Fruit fly (Drosophila melanogaster): ENCODE data around the gene RpL9.

- no peak for TF ChIP-seq psq (optimal IDR thresholded peaks at IDR 0.05)
- no peak for TF ChIP-seq ttk (optimal IDR thresholded peaks at IDR 0.05)
- TF ChIP-seq h (optimal IDR thresholded peaks at IDR 0.05): no peak
- TF ChIP-seq Sin3A (optimal IDR thresholded peaks at IDR 0.05): no peak
- no peak for TF ChIP-seq insv (optimal IDR thresholded peaks at IDR 0.05)
- no peak for TF ChIP-seq Myc (optimal IDR thresholded peaks at IDR 0.05)
These were observed 671 bp upstream of the RpL9 start, which contains the start of gene Nup154 for dm6 chr2L:11004674-11005045.

Measured in Kc167 (cell line).